Fruit fly (Drosophila melanogaster): Measurements from ENCODE around the gene CG46460.

Gene CG46460

dm6 chr3L:4184563-4184962, 42.5 kb downstream of the CG46460 start, which contains the start of gene Teh3:
Teh3 (minus strand) TSS chr3L:4184663.
- no peak for TF ChIP-seq bab1 (GFP tag; optimal IDR thresholded peaks at IDR 0.05)
- no peak for TF ChIP-seq CG7045 (GFP tag; optimal IDR thresholded peaks at IDR 0.05)
- TF ChIP-seq CG33017 (tag; optimal IDR thresholded peaks at IDR 0.05): no peak
- no peak for TF ChIP-seq CG12768 (GFP tag; optimal IDR thresholded peaks at IDR 0.05)
- no peak for TF ChIP-seq cnc (optimal IDR thresholded peaks at IDR 0.05)
- no peak for TF ChIP-seq Clk (GFP tag; optimal IDR thresholded peaks at IDR 0.05)
- TF ChIP-seq Crg-1 (GFP tag; optimal IDR thresholded peaks at IDR 0.05): no peak
- no peak for TF ChIP-seq CG5204 (GFP tag; optimal IDR thresholded peaks at IDR 0.05)
- TF ChIP-seq CG11617 (GFP tag; optimal IDR thresholded peaks at IDR 0.05): no peak
- TF ChIP-seq tj (GFP tag; optimal IDR thresholded peaks at IDR 0.05): no peak
- TF ChIP-seq ovo (GFP tag; optimal IDR thresholded peaks at IDR 0.05): no peak
- no peak for TF ChIP-seq kay (GFP tag; ENCODE audit: borderline replicate concordance)
- no peak for TF ChIP-seq cic (GFP tag; optimal IDR thresholded peaks at IDR 0.05)
- no peak for TF ChIP-seq CG7101 (tag; optimal IDR thresholded peaks at IDR 0.05)
- TF ChIP-seq toe (GFP tag; optimal IDR thresholded peaks at IDR 0.05): no peak
- no peak for TF ChIP-seq CG1620 (GFP tag; optimal IDR thresholded peaks at IDR 0.05)

dm6 chr3L:4177981-4178562, 49.0 kb downstream of the CG46460 start, which contains the start of gene Teh4:
Teh4 (minus strand) TSS chr3L:4178270.
- TF ChIP-seq tj (GFP tag; optimal IDR thresholded peaks at IDR 0.05): no peak
- TF ChIP-seq CG33017 (tag; optimal IDR thresholded peaks at IDR 0.05): no peak
- peak; percentile 8 for TF ChIP-seq toe (GFP tag; optimal IDR thresholded peaks at IDR 0.05)
- TF ChIP-seq Hr96 (GFP tag; optimal IDR thresholded peaks at IDR 0.05): no peak
- TF ChIP-seq Crg-1 (GFP tag; optimal IDR thresholded peaks at IDR 0.05): no peak
- no peak for TF ChIP-seq Mnt (GFP tag; optimal IDR thresholded peaks at IDR 0.05)
- no peak for TF ChIP-seq bab1 (GFP tag; optimal IDR thresholded peaks at IDR 0.05)
- TF ChIP-seq CG7045 (GFP tag; optimal IDR thresholded peaks at IDR 0.05): peak; percentile 0
- TF ChIP-seq CG5204 (GFP tag; optimal IDR thresholded peaks at IDR 0.05): peak; percentile 27
- no peak for TF ChIP-seq CG1620 (GFP tag; optimal IDR thresholded peaks at IDR 0.05)
- TF ChIP-seq CG11617 (GFP tag; optimal IDR thresholded peaks at IDR 0.05): no peak
